Worm (Caenorhabditis elegans) whole organism, L1 larva: ENCODE data around the gene atg-18.

Experiments used
- C04F5.9 ChIP-seq: sonication (generic microtip); optimal IDR thresholded peaks from 2 replicates; lab custom pipeline; 2016; ENCODE audit warnings: missing genetic modification characterization, missing compliant biosample characterization
- aly-2 ChIP-seq: fragments of 150-350 bp; optimal IDR thresholded peaks from 2 replicates; lab custom pipeline; 2014; ENCODE audit warnings: missing biosample characterization, missing genetic modification characterization
- ama-1 ChIP-seq: fragments of 150-350 bp; optimal IDR thresholded peaks from 2 replicates; lab custom pipeline; 2014
- blmp-1 ChIP-seq: fragments of 150-350 bp; optimal IDR thresholded peaks from 2 replicates; lab custom pipeline; 2014; ENCODE audit warnings: missing biosample characterization, missing genetic modification characterization
- ceh-8 ChIP-seq: fragments of 200-800 bp; sonication (Bioruptor generic); optimal IDR thresholded peaks from 2 replicates; lab custom pipeline; 2018; ENCODE audit warnings: mild to moderate bottlenecking, missing genetic modification characterization, moderate library complexity, missing compliant biosample characterization
- ceh-82 ChIP-seq, 3 experiments: fragments of 150-350 bp in 1 of 3; sonication (generic microtip) in 2 of 3; optimal IDR thresholded peaks; 2 replicates each; lab custom pipeline; 2014 to 2017; ENCODE audit warnings: missing biosample characterization in 3 of 3, missing genetic modification characterization in 3 of 3
- ceh-88 ChIP-seq: fragments of 200-800 bp; sonication (Bioruptor generic); IDR thresholded peaks from 2 replicates; pipeline ENCODE4 v1.3.6; 2022; ENCODE audit warnings: missing genetic modification characterization, missing compliant biosample characterization
- ces-1 ChIP-seq: fragments of 150-350 bp; optimal IDR thresholded peaks from 2 replicates; lab custom pipeline; 2014; ENCODE audit warnings: missing biosample characterization, missing genetic modification reagents, missing genetic modification characterization
- dsc-1 ChIP-seq: sonication (generic microtip); optimal IDR thresholded peaks from 2 replicates; lab custom pipeline; 2016; ENCODE audit warnings: mild to moderate bottlenecking, missing genetic modification characterization, missing compliant biosample characterization
- elt-2 ChIP-seq: sonication (generic microtip); optimal IDR thresholded peaks from 2 replicates; lab custom pipeline; 2016; ENCODE audit warnings: missing genetic modification characterization, mild to moderate bottlenecking, inconsistent platforms, missing compliant biosample characterization, missing genetic modification reagents
- elt-3 ChIP-seq, 6 experiments: fragments of 150-350 bp in 1 of 6; sonication (generic microtip); optimal IDR thresholded peaks; 2 replicates each; lab custom pipeline; 2017 to 2018; ENCODE audit warnings: missing biosample characterization in 6 of 6, missing genetic modification characterization in 6 of 6, inconsistent platforms in 1 of 6
- fkh-10 ChIP-seq: sonication (generic microtip); optimal IDR thresholded peaks from 2 replicates; lab custom pipeline; 2017; ENCODE audit warnings: missing biosample characterization, missing genetic modification reagents, missing genetic modification characterization
- fkh-4 ChIP-seq: sonication (generic microtip); optimal IDR thresholded peaks from 2 replicates; lab custom pipeline; 2016; ENCODE audit warnings: missing compliant biosample characterization, missing genetic modification characterization, borderline replicate concordance
- fkh-8 ChIP-seq: sonication (generic microtip); optimal IDR thresholded peaks from 2 replicates; lab custom pipeline; 2016; ENCODE audit warnings: mild to moderate bottlenecking, missing genetic modification characterization, missing compliant biosample characterization
- isw-1 ChIP-seq: fragments of 200-800 bp; sonication (Bioruptor generic); IDR thresholded peaks from 2 replicates; pipeline ENCODE4 v1.3.6; 2022; ENCODE audit warnings: missing genetic modification characterization, missing compliant biosample characterization
- lin-13 ChIP-seq: fragments of 150-350 bp; optimal IDR thresholded peaks from 2 replicates; lab custom pipeline; 2014; ENCODE audit warnings: missing biosample characterization, missing genetic modification reagents, missing genetic modification characterization
- lin-35 ChIP-seq, 2 experiments: fragments of 150-350 bp; optimal IDR thresholded peaks; 2 replicates each; lab custom pipeline; 2014; ENCODE audit warnings: missing biosample characterization in 2 of 2, missing genetic modification characterization in 2 of 2, missing genetic modification reagents in 2 of 2
- lin-39 ChIP-seq: fragments of 150-350 bp; optimal IDR thresholded peaks from 2 replicates; lab custom pipeline; 2014; ENCODE audit warnings: missing biosample characterization, missing genetic modification reagents, missing genetic modification characterization
- mab-9 ChIP-seq: fragments of 200-800 bp; sonication (Bioruptor generic); IDR thresholded peaks from 2 replicates; pipeline ENCODE4 v1.3.6; 2022; ENCODE audit warnings: missing genetic modification reagents, missing genetic modification characterization, missing compliant biosample characterization
- mdl-1 ChIP-seq, 2 experiments: fragments of 150-350 bp; optimal IDR thresholded peaks; 2 replicates each; lab custom pipeline; 2014 to 2017; ENCODE audit warnings: missing biosample characterization in 2 of 2, missing genetic modification characterization in 2 of 2, inconsistent platforms in 1 of 2
- nhr-20 ChIP-seq: sonication (generic microtip); optimal IDR thresholded peaks from 2 replicates; lab custom pipeline; 2016; ENCODE audit warnings: mild to moderate bottlenecking, missing genetic modification characterization, missing compliant biosample characterization
- nhr-237 ChIP-seq: fragments of 150-350 bp; optimal IDR thresholded peaks from 2 replicates; lab custom pipeline; 2014; ENCODE audit warnings: missing biosample characterization, missing genetic modification characterization
- nhr-28 ChIP-seq: fragments of 150-350 bp; optimal IDR thresholded peaks from 2 replicates; lab custom pipeline; 2014; ENCODE audit warnings: missing biosample characterization, missing genetic modification characterization
- nhr-47 ChIP-seq: sonication (generic microtip); optimal IDR thresholded peaks from 2 replicates; lab custom pipeline; 2016; ENCODE audit warnings: mild to moderate bottlenecking, missing genetic modification characterization, moderate library complexity, missing compliant biosample characterization
- nhr-71 ChIP-seq: sonication (generic microtip); optimal IDR thresholded peaks from 2 replicates; lab custom pipeline; 2016; ENCODE audit warnings: mild to moderate bottlenecking, missing genetic modification characterization, moderate library complexity, missing compliant biosample characterization
- nhr-77 ChIP-seq: fragments of 150-350 bp; optimal IDR thresholded peaks from 2 replicates; lab custom pipeline; 2014; ENCODE audit warnings: missing biosample characterization, missing genetic modification characterization
- nhr-84 ChIP-seq: sonication (generic microtip); optimal IDR thresholded peaks from 2 replicates; lab custom pipeline; 2017; ENCODE audit warnings: missing biosample characterization, missing genetic modification characterization
- nhr-85 ChIP-seq: sonication (generic microtip); peaks from one replicate; lab custom pipeline; 2016; ENCODE audit warnings: missing genetic modification characterization, inconsistent platforms, missing compliant biosample characterization
- pax-3 ChIP-seq: fragments of 200-800 bp; sonication (Bioruptor generic); optimal IDR thresholded peaks from 2 replicates; lab custom pipeline; 2018; ENCODE audit warnings: mild to moderate bottlenecking, missing genetic modification characterization, moderate library complexity, missing compliant biosample characterization
- pqm-1 ChIP-seq: sonication (generic microtip); optimal IDR thresholded peaks from 3 replicates; lab custom pipeline; 2017; ENCODE audit warnings: missing biosample characterization, missing genetic modification characterization
- rnt-1 ChIP-seq: sonication (generic microtip); optimal IDR thresholded peaks from 2 replicates; lab custom pipeline; 2016; ENCODE audit warnings: mild to moderate bottlenecking, missing genetic modification characterization, moderate library complexity, missing compliant biosample characterization
- skn-1 ChIP-seq: fragments of 150-350 bp; optimal IDR thresholded peaks from 2 replicates; lab custom pipeline; 2014; ENCODE audit warnings: missing biosample characterization, missing genetic modification characterization
- sox-4 ChIP-seq: sonication (generic microtip); optimal IDR thresholded peaks from 2 replicates; lab custom pipeline; 2016; ENCODE audit warnings: missing genetic modification characterization, missing compliant biosample characterization
- swsn-7 ChIP-seq: sonication (generic microtip); optimal IDR thresholded peaks from 2 replicates; lab custom pipeline; 2016; ENCODE audit warnings: missing genetic modification characterization, missing compliant biosample characterization
- tlp-1 ChIP-seq: fragments of 150-350 bp; optimal IDR thresholded peaks from 2 replicates; lab custom pipeline; 2014; ENCODE audit warnings: missing biosample characterization, missing genetic modification characterization
- unc-130 ChIP-seq: fragments of 150-350 bp; optimal IDR thresholded peaks from 2 replicates; lab custom pipeline; 2017; ENCODE audit warnings: missing biosample characterization, missing genetic modification characterization, inconsistent platforms
- unc-30 ChIP-seq: sonication (generic microtip); optimal IDR thresholded peaks from 2 replicates; lab custom pipeline; 2017; ENCODE audit warnings: missing biosample characterization, missing genetic modification characterization
- vab-15 ChIP-seq: sonication (generic microtip); optimal IDR thresholded peaks from 2 replicates; lab custom pipeline; 2017; ENCODE audit warnings: missing genotype, mild to moderate bottlenecking, missing genetic modification characterization, missing compliant biosample characterization
- zag-1 ChIP-seq: fragments of 150-350 bp; optimal IDR thresholded peaks from 2 replicates; lab custom pipeline; 2014; ENCODE audit warnings: missing biosample characterization, missing genetic modification characterization
- ztf-11 ChIP-seq, 2 experiments: sonication (generic microtip); optimal IDR thresholded peaks; 2 replicates each; lab custom pipeline; 2016 to 2017; ENCODE audit warnings: missing genetic modification characterization in 2 of 2, missing biosample characterization in 1 of 2, missing compliant biosample characterization in 1 of 2
- ztf-4 ChIP-seq: fragments of 150-350 bp; optimal IDR thresholded peaks from 2 replicates; lab custom pipeline; 2014; ENCODE audit warnings: missing biosample characterization, missing genetic modification characterization

The atg-18 gene

ce11 chrV:8602638-8603037 is 28.5 kb downstream of the atg-18 start, which contains the start of gene F41E6.15:
Gene F41E6.15, minus strand, starts transcription at chrV:8602738.
- TF ChIP-seq nhr-237 (tag; lab: Kevin White, UChicago) (no peak), aly-2 (tag; lab: Kevin White, UChicago) (no peak), elt-3 (tag; optimal IDR thresholded peaks at IDR 0.05; lab: Kevin White, UChicago) (no peak), pqm-1 (tag; lab: Kevin White, UChicago) (no peak), isw-1 (no peak), lin-35 (GFP tag; optimal IDR thresholded peaks at IDR 0.05; lab: Kevin White, UChicago) (no peak), nhr-84 (tag; lab: Kevin White, UChicago) (no peak), blmp-1 (tag; lab: Kevin White, UChicago) (no peak)

ce11 chrV:8601420-8601819 is 29.7 kb downstream of the atg-18 start, which contains the start of gene F41E6.8:
Gene F41E6.8, minus strand, starts transcription at chrV:8601520.
- TF ChIP-seq C04F5.9: no peak

ce11 chrV:8599957-8600356 is 31.2 kb downstream of the atg-18 start:
- TF ChIP-seq dsc-1 (tag; lab: Kevin White, UChicago): peak; percentile 98
- no peak for TF ChIP-seq nhr-71 (tag; lab: Kevin White, UChicago)
- TF ChIP-seq tlp-1: no peak
- TF ChIP-seq nhr-85 (tag; lab: Kevin White, UChicago): no peak
- TF ChIP-seq ztf-11 (tag; optimal IDR thresholded peaks at IDR 0.05; lab: Kevin White, UChicago): no peak
- TF ChIP-seq fkh-8: no peak
- TF ChIP-seq fkh-4 (tag; lab: Kevin White, UChicago): peak; percentile 92

ce11 chrV:8599192-8599591 is 31.9 kb downstream of the atg-18 start, which contains the start of gene F41E6.7:
Gene F41E6.7, minus strand, starts transcription at chrV:8599292.
- TF ChIP-seq nhr-20 (tag; lab: Kevin White, UChicago) (no peak), lin-35 (GFP tag; optimal IDR thresholded peaks at IDR 0.05; lab: Kevin White, UChicago) (no peak), ceh-82 (tag; optimal IDR thresholded peaks at IDR 0.05; lab: Kevin White, UChicago) (no peak), pqm-1 (tag; lab: Kevin White, UChicago) (no peak), mab-9 (GFP tag; lab: Robert Waterston, UW) (no peak), ceh-8 (GFP tag; lab: Kevin White, UChicago) (no peak), lin-13 (GFP tag; lab: Kevin White, UChicago) (no peak)

- no peak for TF ChIP-seq ces-1
- TF ChIP-seq zag-1 (tag; lab: Kevin White, UChicago): no peak
- TF ChIP-seq lin-13 (GFP tag; lab: Kevin White, UChicago): no peak
- TF ChIP-seq sox-4: no peak
- no peak for TF ChIP-seq nhr-84 (tag; lab: Kevin White, UChicago)
- TF ChIP-seq ama-1 (lab: Kevin White, UChicago): no peak
- TF ChIP-seq rnt-1 (tag; lab: Kevin White, UChicago): peak; percentile 80
- no peak for TF ChIP-seq mab-9 (GFP tag; lab: Robert Waterston, UW)
- peak; percentile 74 for TF ChIP-seq unc-130 (tag; lab: Kevin White, UChicago)
- peak in 1 of 2 experiments; percentile 15 for TF ChIP-seq ztf-11 (tag; optimal IDR thresholded peaks at IDR 0.05; lab: Kevin White, UChicago)
- peak; percentile 68 for TF ChIP-seq nhr-71 (tag; lab: Kevin White, UChicago)
- TF ChIP-seq ztf-4: no peak
- no peak for TF ChIP-seq nhr-47 (tag; lab: Kevin White, UChicago)
- no peak for TF ChIP-seq vab-15 (tag; lab: Kevin White, UChicago)
- no peak for TF ChIP-seq fkh-10 (GFP tag; lab: Kevin White, UChicago)
- peak in 1 of 2 experiments; percentile 18 for TF ChIP-seq mdl-1 (tag; optimal IDR thresholded peaks at IDR 0.05; lab: Kevin White, UChicago)
- peak; percentile 12 for TF ChIP-seq nhr-20 (tag; lab: Kevin White, UChicago)
- no peak for TF ChIP-seq C04F5.9
- no peak for TF ChIP-seq blmp-1 (tag; lab: Kevin White, UChicago)
- TF ChIP-seq swsn-7 (tag; lab: Kevin White, UChicago): no peak
- TF ChIP-seq nhr-77 (tag; lab: Kevin White, UChicago): no peak
- TF ChIP-seq unc-30 (tag; lab: Kevin White, UChicago): no peak
- no peak for TF ChIP-seq lin-39
- no peak for TF ChIP-seq pax-3
- TF ChIP-seq elt-2 (tag; lab: Kevin White, UChicago): no peak
- TF ChIP-seq skn-1 (tag; lab: Kevin White, UChicago): no peak
- TF ChIP-seq lin-35 (GFP tag; optimal IDR thresholded peaks at IDR 0.05; lab: Kevin White, UChicago): peak in 1 of 2 experiments; percentile 28
- TF ChIP-seq nhr-237 (tag; lab: Kevin White, UChicago): no peak
- no peak for TF ChIP-seq ceh-88 (GFP tag; lab: Robert Waterston, UW)
- no peak for TF ChIP-seq nhr-28
- no peak for TF ChIP-seq nhr-85 (tag; lab: Kevin White, UChicago)
Observed at ce11 chrV:8594105-8594964, 36.8 kb downstream of the atg-18 start, which contains the start of gene tag-196. Gene tag-196, plus strand, starts transcription at chrV:8594914.
